Fruit fly (Drosophila melanogaster) whole organism, adult: ENCODE data around the gene boi.

ENCODE experiments used
- CG11617 ChIP-seq: fragments of 200-800 bp; sonication (Bioruptor generic); optimal IDR thresholded peaks from 2 replicates; lab custom pipeline; 2017; ENCODE audit warnings: mild to moderate bottlenecking, missing biosample characterization, missing genetic modification reagents, missing genetic modification characterization
- CG12768 ChIP-seq: fragments of 200-800 bp; sonication (Bioruptor generic); optimal IDR thresholded peaks from 2 replicates; lab custom pipeline; 2017; ENCODE audit warnings: missing biosample characterization, missing genetic modification characterization, mild to moderate bottlenecking, moderate library complexity, missing genetic modification reagents
- CG14711 ChIP-seq: fragments of 200-800 bp; sonication (Bioruptor generic); optimal IDR thresholded peaks from 2 replicates; lab custom pipeline; 2018; ENCODE audit warnings: missing biosample characterization, mild to moderate bottlenecking, missing genetic modification characterization, moderate library complexity
- CG1620 ChIP-seq: fragments of 200-800 bp; sonication (Bioruptor generic); optimal IDR thresholded peaks from 2 replicates; lab custom pipeline; 2016; ENCODE audit warnings: missing biosample characterization, missing genetic modification characterization
- CG33017 ChIP-seq: fragments of 200-800 bp; sonication (Bioruptor generic); optimal IDR thresholded peaks from 2 replicates; lab custom pipeline; 2018; ENCODE audit warnings: missing biosample characterization, mild to moderate bottlenecking, missing genetic modification characterization, moderate library complexity
- CG5204 ChIP-seq: fragments of 200-800 bp; sonication (Bioruptor generic); optimal IDR thresholded peaks from 2 replicates; lab custom pipeline; 2016; ENCODE audit warnings: missing biosample characterization, missing genetic modification characterization
- CG7045 ChIP-seq: fragments of 200-800 bp; sonication (Bioruptor generic); optimal IDR thresholded peaks from 2 replicates; lab custom pipeline; 2017; ENCODE audit warnings: missing biosample characterization, mild to moderate bottlenecking, missing genetic modification characterization
- CG7101 ChIP-seq: fragments of 200-800 bp; sonication (Bioruptor generic); optimal IDR thresholded peaks from 2 replicates; lab custom pipeline; 2018; ENCODE audit warnings: missing biosample characterization, mild to moderate bottlenecking, missing genetic modification characterization, moderate library complexity
- Clk ChIP-seq: fragments of 200-800 bp; sonication (Bioruptor generic); optimal IDR thresholded peaks from 2 replicates; lab custom pipeline; 2017; ENCODE audit warnings: missing biosample characterization, missing genetic modification characterization
- Crg-1 ChIP-seq: fragments of 200-800 bp; sonication (Bioruptor generic); optimal IDR thresholded peaks from 2 replicates; lab custom pipeline; 2016; ENCODE audit warnings: missing biosample characterization, missing genetic modification characterization
- Hr96 ChIP-seq: fragments of 200-800 bp; sonication (Bioruptor generic); optimal IDR thresholded peaks from 2 replicates; lab custom pipeline; 2016; ENCODE audit warnings: missing biosample characterization, missing genetic modification characterization
- Mnt ChIP-seq: fragments of 200-800 bp; sonication (Bioruptor generic); optimal IDR thresholded peaks from 2 replicates; lab custom pipeline; 2016; ENCODE audit warnings: missing biosample characterization, mild to moderate bottlenecking, missing genetic modification characterization
- bab1 ChIP-seq: fragments of 200-800 bp; sonication (Bioruptor generic); optimal IDR thresholded peaks from 3 replicates; lab custom pipeline; 2019; ENCODE audit warnings: missing biosample characterization, mild to moderate bottlenecking, missing genetic modification characterization, moderate library complexity
- cic ChIP-seq: fragments of 200-800 bp; sonication (Bioruptor generic); optimal IDR thresholded peaks from 2 replicates; lab custom pipeline; 2017; ENCODE audit warnings: missing biosample characterization, mild to moderate bottlenecking, missing genetic modification characterization, moderate library complexity
- cnc ChIP-seq, 2 experiments: fragments of >200 bp; optimal IDR thresholded peaks; 2 replicates each; lab custom pipeline; 2017
- kay ChIP-seq: fragments of 200-800 bp; sonication (Bioruptor generic); peaks from one replicate; lab custom pipeline; 2016; ENCODE audit warnings: missing biosample characterization, missing genetic modification characterization, borderline replicate concordance
- ovo ChIP-seq: fragments of 200-800 bp; sonication (Bioruptor generic); optimal IDR thresholded peaks from 2 replicates; lab custom pipeline; 2016; ENCODE audit warnings: missing biosample characterization, missing genetic modification characterization
- pad ChIP-seq: fragments of 200-800 bp; sonication (Bioruptor generic); optimal IDR thresholded peaks from 3 replicates; lab custom pipeline; 2017; ENCODE audit warnings: missing biosample characterization, missing genetic modification characterization, mild to moderate bottlenecking, moderate library complexity, missing genetic modification reagents
- tj ChIP-seq: fragments of 200-800 bp; sonication (Bioruptor generic); optimal IDR thresholded peaks from 3 replicates; lab custom pipeline; 2017; ENCODE audit warnings: missing biosample characterization, mild to moderate bottlenecking, missing genetic modification characterization, moderate library complexity
- toe ChIP-seq: fragments of 200-800 bp; sonication (Bioruptor generic); optimal IDR thresholded peaks from 2 replicates; lab custom pipeline; 2016; ENCODE audit warnings: missing biosample characterization, missing genetic modification characterization

Gene boi

dm6 chrX:2468576-2468975, 1.3 kb downstream of the boi start:
- no peak for TF ChIP-seq Crg-1
- no peak for TF ChIP-seq CG33017 (tag; lab: Kevin White, UChicago)

dm6 chrX:2466919-2467318, 2.9 kb downstream of the boi start:
- TF ChIP-seq Mnt (GFP tag; lab: Kevin White, UChicago) = no peak
- TF ChIP-seq toe (GFP tag; lab: Kevin White, UChicago) = no peak
- TF ChIP-seq CG12768 (GFP tag; lab: Kevin White, UChicago) = no peak
- no peak for TF ChIP-seq ovo (GFP tag; lab: Kevin White, UChicago)
- no peak for TF ChIP-seq pad (GFP tag; lab: Kevin White, UChicago)
- TF ChIP-seq CG5204 (GFP tag; lab: Kevin White, UChicago) = no peak
- TF ChIP-seq CG33017 (tag; lab: Kevin White, UChicago) = no peak
- TF ChIP-seq Crg-1 = no peak
- no peak for TF ChIP-seq Clk (GFP tag; lab: Kevin White, UChicago)
- TF ChIP-seq cic = no peak

dm6 chrX:2465687-2466086, 4.2 kb downstream of the boi start:
- TF ChIP-seq Clk (GFP tag; lab: Kevin White, UChicago) (no peak), CG33017 (tag; lab: Kevin White, UChicago) (no peak)

- TF ChIP-seq CG1620 (no peak), ovo (GFP tag; lab: Kevin White, UChicago) (no peak), CG7101 (tag; lab: Kevin White, UChicago) (no peak), CG11617 (no peak), cic (no peak), Clk (GFP tag; lab: Kevin White, UChicago) (no peak), Hr96 (no peak), cnc (optimal IDR thresholded peaks at IDR 0.05; lab: Kevin White, UChicago) (no peak), pad (GFP tag; lab: Kevin White, UChicago) (no peak)
Measured at dm6 chrX:2464189-2464588, 5.7 kb downstream of the boi start.

- TF ChIP-seq cic (no peak), ovo (GFP tag; lab: Kevin White, UChicago) (no peak), CG14711 (tag; lab: Kevin White, UChicago) (no peak), CG7101 (tag; lab: Kevin White, UChicago) (no peak), CG5204 (GFP tag; lab: Kevin White, UChicago) (no peak), CG11617 (no peak), cnc (optimal IDR thresholded peaks at IDR 0.05; lab: Kevin White, UChicago) (no peak), CG33017 (tag; lab: Kevin White, UChicago) (no peak), CG1620 (no peak), Clk (GFP tag; lab: Kevin White, UChicago) (no peak), tj (GFP tag; lab: Kevin White, UChicago) (no peak), CG7045 (GFP tag; lab: Kevin White, UChicago) (no peak), bab1 (no peak), CG12768 (GFP tag; lab: Kevin White, UChicago) (no peak), Mnt (GFP tag; lab: Kevin White, UChicago) (no peak), kay (GFP tag; lab: Kevin White, UChicago) (no peak), pad (GFP tag; lab: Kevin White, UChicago) (no peak)
Measured at dm6 chrX:2462919-2463544, 6.8 kb downstream of the boi start.

- TF ChIP-seq cnc (optimal IDR thresholded peaks at IDR 0.05; lab: Kevin White, UChicago) (no peak), cic (no peak), CG1620 (no peak), CG7101 (tag; lab: Kevin White, UChicago) (no peak), CG14711 (tag; lab: Kevin White, UChicago) (no peak), Clk (GFP tag; lab: Kevin White, UChicago) (no peak), tj (GFP tag; lab: Kevin White, UChicago) (no peak), CG5204 (GFP tag; lab: Kevin White, UChicago) (no peak), kay (GFP tag; lab: Kevin White, UChicago) (no peak), Hr96 (no peak)
Measured at dm6 chrX:2461421-2462393, 8.1 kb downstream of the boi start.

- no peak for TF ChIP-seq CG14711 (tag; lab: Kevin White, UChicago)
- TF ChIP-seq pad (GFP tag; lab: Kevin White, UChicago) = no peak
- TF ChIP-seq Crg-1 = no peak
- no peak for TF ChIP-seq cic
- no peak for TF ChIP-seq cnc (optimal IDR thresholded peaks at IDR 0.05; lab: Kevin White, UChicago)
- TF ChIP-seq CG12768 (GFP tag; lab: Kevin White, UChicago) = no peak
- no peak for TF ChIP-seq toe (GFP tag; lab: Kevin White, UChicago)
- no peak for TF ChIP-seq tj (GFP tag; lab: Kevin White, UChicago)
- no peak for TF ChIP-seq CG7101 (tag; lab: Kevin White, UChicago)
- TF ChIP-seq bab1 = no peak
- TF ChIP-seq Mnt (GFP tag; lab: Kevin White, UChicago) = no peak
- TF ChIP-seq CG7045 (GFP tag; lab: Kevin White, UChicago) = no peak
- no peak for TF ChIP-seq CG11617
- no peak for TF ChIP-seq Hr96
- TF ChIP-seq kay (GFP tag; lab: Kevin White, UChicago) = no peak
- TF ChIP-seq CG5204 (GFP tag; lab: Kevin White, UChicago) = no peak
- no peak for TF ChIP-seq CG1620
- TF ChIP-seq CG33017 (tag; lab: Kevin White, UChicago) = no peak
- no peak for TF ChIP-seq ovo (GFP tag; lab: Kevin White, UChicago)
- TF ChIP-seq Clk (GFP tag; lab: Kevin White, UChicago) = no peak
Measured at dm6 chrX:2459843-2460242, 10.0 kb downstream of the boi start.
